Worm (Caenorhabditis elegans) whole organism, L1 larva: ENCODE measurements around the gene marc-2.

Source experiments
- C34B4.2 ChIP-seq: sonication (generic microtip); optimal IDR thresholded peaks from 2 replicates; lab custom pipeline; 2017; ENCODE audit warnings: mild to moderate bottlenecking, missing genetic modification characterization, missing compliant biosample characterization
- F16B12.6 ChIP-seq: fragments of 150-350 bp; optimal IDR thresholded peaks from 2 replicates; lab custom pipeline; 2014; ENCODE audit warnings: missing biosample characterization, missing genetic modification characterization
- Y116A8C.19 ChIP-seq: sonication (generic microtip); optimal IDR thresholded peaks from 2 replicates; lab custom pipeline; 2016; ENCODE audit warnings: missing compliant biosample characterization, missing genetic modification characterization, borderline replicate concordance
- alr-1 ChIP-seq: fragments of 200-800 bp; sonication (Bioruptor generic); optimal IDR thresholded peaks from 2 replicates; lab custom pipeline; 2018; ENCODE audit warnings: borderline replicate concordance, mild to moderate bottlenecking, missing genetic modification characterization, missing compliant biosample characterization
- aly-2 ChIP-seq: fragments of 150-350 bp; optimal IDR thresholded peaks from 2 replicates; lab custom pipeline; 2014; ENCODE audit warnings: missing biosample characterization, missing genetic modification characterization
- ama-1 ChIP-seq: fragments of 150-350 bp; optimal IDR thresholded peaks from 2 replicates; lab custom pipeline; 2014
- blmp-1 ChIP-seq: fragments of 150-350 bp; optimal IDR thresholded peaks from 2 replicates; lab custom pipeline; 2014; ENCODE audit warnings: missing biosample characterization, missing genetic modification characterization
- ceh-88 ChIP-seq: fragments of 200-800 bp; sonication (Bioruptor generic); IDR thresholded peaks from 2 replicates; pipeline ENCODE4 v1.3.6; 2022; ENCODE audit warnings: missing genetic modification characterization, missing compliant biosample characterization
- dsc-1 ChIP-seq: sonication (generic microtip); optimal IDR thresholded peaks from 2 replicates; lab custom pipeline; 2016; ENCODE audit warnings: mild to moderate bottlenecking, missing genetic modification characterization, missing compliant biosample characterization
- efl-1 ChIP-seq, 4 experiments: fragments of 150-350 bp; optimal IDR thresholded peaks in 3 of 4; peaks in 1 of 4; 1 replicate in 1 of 4; 2 replicates in 3 of 4; lab custom pipeline; 2014; ENCODE audit warnings: missing biosample characterization in 2 of 4, missing genetic modification characterization in 2 of 4, missing genetic modification reagents in 2 of 4
- elt-2 ChIP-seq: sonication (generic microtip); optimal IDR thresholded peaks from 2 replicates; lab custom pipeline; 2016; ENCODE audit warnings: missing genetic modification characterization, mild to moderate bottlenecking, inconsistent platforms, missing compliant biosample characterization, missing genetic modification reagents
- elt-3 ChIP-seq, 6 experiments: fragments of 150-350 bp in 1 of 6; sonication (generic microtip); optimal IDR thresholded peaks; 2 replicates each; lab custom pipeline; 2017 to 2018; ENCODE audit warnings: missing biosample characterization in 6 of 6, missing genetic modification characterization in 6 of 6, inconsistent platforms in 1 of 6
- ets-5 ChIP-seq: fragments of 200-800 bp; sonication (Bioruptor generic); IDR thresholded peaks from 2 replicates; pipeline ENCODE4 v1.3.6; 2022; ENCODE audit warnings: missing genetic modification characterization, missing compliant biosample characterization
- fkh-4 ChIP-seq: sonication (generic microtip); optimal IDR thresholded peaks from 2 replicates; lab custom pipeline; 2016; ENCODE audit warnings: missing compliant biosample characterization, missing genetic modification characterization, borderline replicate concordance
- fkh-8 ChIP-seq: sonication (generic microtip); optimal IDR thresholded peaks from 2 replicates; lab custom pipeline; 2016; ENCODE audit warnings: mild to moderate bottlenecking, missing genetic modification characterization, missing compliant biosample characterization
- fos-1 ChIP-seq: fragments of 150-350 bp; optimal IDR thresholded peaks from 2 replicates; lab custom pipeline; 2014; ENCODE audit warnings: missing biosample characterization, missing genetic modification characterization
- grh-1 ChIP-seq: fragments of 200-800 bp; sonication (Bioruptor generic); IDR thresholded peaks from 2 replicates; pipeline ENCODE4 v1.3.6; 2022; ENCODE audit warnings: missing genetic modification reagents, missing genetic modification characterization, missing compliant biosample characterization
- irx-1 ChIP-seq: sonication (generic microtip); optimal IDR thresholded peaks from 2 replicates; lab custom pipeline; 2016; ENCODE audit warnings: missing genetic modification characterization, missing compliant biosample characterization
- lin-14 ChIP-seq: fragments of 200-800 bp; sonication (Bioruptor generic); optimal IDR thresholded peaks from 2 replicates; lab custom pipeline; 2018; ENCODE audit warnings: mild to moderate bottlenecking, missing genetic modification characterization, moderate library complexity, missing compliant biosample characterization
- lin-35 ChIP-seq, 2 experiments: fragments of 150-350 bp; optimal IDR thresholded peaks; 2 replicates each; lab custom pipeline; 2014; ENCODE audit warnings: missing biosample characterization in 2 of 2, missing genetic modification characterization in 2 of 2, missing genetic modification reagents in 2 of 2
- lin-39 ChIP-seq: fragments of 150-350 bp; optimal IDR thresholded peaks from 2 replicates; lab custom pipeline; 2014; ENCODE audit warnings: missing biosample characterization, missing genetic modification reagents, missing genetic modification characterization
- lir-3 ChIP-seq: sonication (generic microtip); optimal IDR thresholded peaks from 2 replicates; lab custom pipeline; 2016; ENCODE audit warnings: mild to moderate bottlenecking, missing genetic modification characterization, moderate library complexity, missing compliant biosample characterization; ENCODE audit not compliant: poor library complexity
- lsy-2 ChIP-seq, 2 experiments: fragments of 150-350 bp; optimal IDR thresholded peaks; 2 replicates each; lab custom pipeline; 2014; ENCODE audit warnings: missing biosample characterization in 2 of 2, missing genetic modification characterization in 2 of 2
- mdl-1 ChIP-seq, 2 experiments: fragments of 150-350 bp; optimal IDR thresholded peaks; 2 replicates each; lab custom pipeline; 2014 to 2017; ENCODE audit warnings: missing biosample characterization in 2 of 2, missing genetic modification characterization in 2 of 2, inconsistent platforms in 1 of 2
- mef-2 ChIP-seq: fragments of 150-350 bp; optimal IDR thresholded peaks from 2 replicates; lab custom pipeline; 2014; ENCODE audit warnings: missing biosample characterization, missing genetic modification characterization
- nhr-11 ChIP-seq: fragments of 150-350 bp; optimal IDR thresholded peaks from 2 replicates; lab custom pipeline; 2014; ENCODE audit warnings: missing biosample characterization, missing genetic modification characterization
- nhr-12 ChIP-seq: sonication (generic microtip); optimal IDR thresholded peaks from 2 replicates; lab custom pipeline; 2017; ENCODE audit warnings: missing biosample characterization, missing genetic modification characterization
- nhr-19 ChIP-seq: fragments of 200-800 bp; sonication (Bioruptor generic); conservative IDR thresholded peaks from 2 replicates; pipeline ENCODE4 v1.3.6; 2022; ENCODE audit warnings: missing genetic modification characterization, missing compliant biosample characterization
- nhr-20 ChIP-seq: sonication (generic microtip); optimal IDR thresholded peaks from 2 replicates; lab custom pipeline; 2016; ENCODE audit warnings: mild to moderate bottlenecking, missing genetic modification characterization, missing compliant biosample characterization
- nhr-237 ChIP-seq: fragments of 150-350 bp; optimal IDR thresholded peaks from 2 replicates; lab custom pipeline; 2014; ENCODE audit warnings: missing biosample characterization, missing genetic modification characterization
- nhr-28 ChIP-seq: fragments of 150-350 bp; optimal IDR thresholded peaks from 2 replicates; lab custom pipeline; 2014; ENCODE audit warnings: missing biosample characterization, missing genetic modification characterization
- nhr-71 ChIP-seq: sonication (generic microtip); optimal IDR thresholded peaks from 2 replicates; lab custom pipeline; 2016; ENCODE audit warnings: mild to moderate bottlenecking, missing genetic modification characterization, moderate library complexity, missing compliant biosample characterization
- nhr-77 ChIP-seq: fragments of 150-350 bp; optimal IDR thresholded peaks from 2 replicates; lab custom pipeline; 2014; ENCODE audit warnings: missing biosample characterization, missing genetic modification characterization
- nhr-84 ChIP-seq: sonication (generic microtip); optimal IDR thresholded peaks from 2 replicates; lab custom pipeline; 2017; ENCODE audit warnings: missing biosample characterization, missing genetic modification characterization
- nhr-85 ChIP-seq: sonication (generic microtip); peaks from one replicate; lab custom pipeline; 2016; ENCODE audit warnings: missing genetic modification characterization, inconsistent platforms, missing compliant biosample characterization
- nhr-90 ChIP-seq: sonication (generic microtip); optimal IDR thresholded peaks from 2 replicates; lab custom pipeline; 2016; ENCODE audit warnings: mild to moderate bottlenecking, missing genetic modification characterization, missing compliant biosample characterization; ENCODE audit not compliant: poor library complexity
- pax-3 ChIP-seq: fragments of 200-800 bp; sonication (Bioruptor generic); optimal IDR thresholded peaks from 2 replicates; lab custom pipeline; 2018; ENCODE audit warnings: mild to moderate bottlenecking, missing genetic modification characterization, moderate library complexity, missing compliant biosample characterization
- rnt-1 ChIP-seq: sonication (generic microtip); optimal IDR thresholded peaks from 2 replicates; lab custom pipeline; 2016; ENCODE audit warnings: mild to moderate bottlenecking, missing genetic modification characterization, moderate library complexity, missing compliant biosample characterization
- snpc-4 ChIP-seq: fragments of 150-350 bp; optimal IDR thresholded peaks from 2 replicates; lab custom pipeline; 2014; ENCODE audit warnings: missing biosample characterization, missing genetic modification characterization
- sox-4 ChIP-seq: sonication (generic microtip); optimal IDR thresholded peaks from 2 replicates; lab custom pipeline; 2016; ENCODE audit warnings: missing genetic modification characterization, missing compliant biosample characterization
- unc-98 ChIP-seq: fragments of 200-800 bp; sonication (Bioruptor generic); IDR thresholded peaks from 2 replicates; pipeline ENCODE4 v1.3.6; 2022; ENCODE audit warnings: missing genetic modification characterization, missing compliant biosample characterization
- vab-15 ChIP-seq: sonication (generic microtip); optimal IDR thresholded peaks from 2 replicates; lab custom pipeline; 2017; ENCODE audit warnings: missing genotype, mild to moderate bottlenecking, missing genetic modification characterization, missing compliant biosample characterization
- zag-1 ChIP-seq: fragments of 150-350 bp; optimal IDR thresholded peaks from 2 replicates; lab custom pipeline; 2014; ENCODE audit warnings: missing biosample characterization, missing genetic modification characterization
- zip-4 ChIP-seq: fragments of 200-800 bp; sonication (Bioruptor generic); optimal IDR thresholded peaks from 2 replicates; lab custom pipeline; 2018; ENCODE audit warnings: mild to moderate bottlenecking, missing genetic modification characterization, moderate library complexity, missing compliant biosample characterization

marc-2 gene

ce11 chrII:10684954-10685353 lies 24.2 kb upstream of the marc-2 start:
- no peak for TF ChIP-seq nhr-19 (GFP tag; lab: Robert Waterston, UW)
- TF ChIP-seq elt-3 (tag; optimal IDR thresholded peaks at IDR 0.05; lab: Kevin White, UChicago) = no peak
- TF ChIP-seq grh-1 (GFP tag; lab: Robert Waterston, UW) = no peak
- TF ChIP-seq efl-1 (optimal IDR thresholded peaks at IDR 0.05; lab: Kevin White, UChicago) = no peak
- TF ChIP-seq efl-1 (GFP tag; optimal IDR thresholded peaks at IDR 0.05 in 1 of 2; lab: Kevin White, UChicago) = peak in 1 of 2 experiments; percentile 9
- no peak for TF ChIP-seq snpc-4
- TF ChIP-seq nhr-12 (tag; lab: Kevin White, UChicago) = no peak
- TF ChIP-seq pax-3 (tag; lab: Kevin White, UChicago) = no peak

- no peak for TF ChIP-seq aly-2
- TF ChIP-seq ets-5 (GFP tag; lab: Robert Waterston, UW) = no peak
- TF ChIP-seq unc-98 (GFP tag; lab: Robert Waterston, UW) = no peak
- no peak for TF ChIP-seq lin-14 (GFP tag; lab: Kevin White, UChicago)
- no peak for TF ChIP-seq lin-39 (tag; lab: Kevin White, UChicago)
- no peak for TF ChIP-seq ama-1
- TF ChIP-seq, all 84 proteins: peak for 0
Measured at ce11 chrII:10680614-10681013, 19.8 kb upstream of the marc-2 start.

- TF ChIP-seq fkh-4 (tag; lab: Kevin White, UChicago) = peak; percentile 62
- TF ChIP-seq zag-1 (tag; lab: Kevin White, UChicago) = no peak
- peak; percentile 93 for TF ChIP-seq dsc-1 (tag; lab: Kevin White, UChicago)
Measured at ce11 chrII:10680130-10680529, 19.3 kb upstream of the marc-2 start.

ce11 chrII:10675302-10675701 lies 14.5 kb upstream of the marc-2 start, which contains the start of gene ptb-1:
Gene ptb-1, plus strand, starts transcription at chrII:10675602.
- TF ChIP-seq nhr-20 (no peak), fkh-8 (tag; lab: Kevin White, UChicago) (no peak), ceh-88 (GFP tag; lab: Robert Waterston, UW) (no peak), lin-14 (GFP tag; lab: Kevin White, UChicago) (no peak), efl-1 (optimal IDR thresholded peaks at IDR 0.05; lab: Kevin White, UChicago) (no peak), efl-1 (GFP tag; optimal IDR thresholded peaks at IDR 0.05 in 1 of 2; lab: Kevin White, UChicago) (no peak), nhr-28 (tag; lab: Kevin White, UChicago) (no peak), elt-2 (tag; lab: Kevin White, UChicago) (no peak), Y116A8C.19 (no peak), lir-3 (tag; lab: Kevin White, UChicago) (no peak), pax-3 (tag; lab: Kevin White, UChicago) (no peak), nhr-19 (GFP tag; lab: Robert Waterston, UW) (no peak), mef-2 (no peak), nhr-11 (tag; lab: Kevin White, UChicago) (no peak), vab-15 (tag; lab: Kevin White, UChicago) (no peak), zip-4 (GFP tag; lab: Kevin White, UChicago) (no peak), fos-1 (tag; lab: Kevin White, UChicago) (no peak), alr-1 (tag; lab: Kevin White, UChicago) (no peak), mdl-1 (tag; optimal IDR thresholded peaks at IDR 0.05; lab: Kevin White, UChicago) (no peak), nhr-237 (tag; lab: Kevin White, UChicago) (no peak)
- TF ChIP-seq, all 84 proteins: peak for 0

- no peak for TF ChIP-seq nhr-85 (tag; lab: Kevin White, UChicago)
- TF ChIP-seq nhr-90 = no peak
- no peak for TF ChIP-seq snpc-4
- TF ChIP-seq F16B12.6 = no peak
- TF ChIP-seq nhr-84 (tag; lab: Kevin White, UChicago) = no peak
- no peak for TF ChIP-seq lin-35 (GFP tag; optimal IDR thresholded peaks at IDR 0.05; lab: Kevin White, UChicago)
- no peak for TF ChIP-seq nhr-77
- TF ChIP-seq lsy-2 (tag; optimal IDR thresholded peaks at IDR 0.05; lab: Kevin White, UChicago) = no peak
- TF ChIP-seq blmp-1 (tag; lab: Kevin White, UChicago) = no peak
- TF ChIP-seq sox-4 (tag; lab: Kevin White, UChicago) = no peak
- TF ChIP-seq dsc-1 (tag; lab: Kevin White, UChicago) = no peak
- no peak for TF ChIP-seq irx-1 (tag; lab: Kevin White, UChicago)
- no peak for TF ChIP-seq fkh-8 (tag; lab: Kevin White, UChicago)
- no peak for TF ChIP-seq nhr-71
- no peak for TF ChIP-seq C34B4.2 (tag; lab: Kevin White, UChicago)
- no peak for TF ChIP-seq nhr-12 (tag; lab: Kevin White, UChicago)
- TF ChIP-seq rnt-1 (tag; lab: Kevin White, UChicago) = no peak
- TF ChIP-seq grh-1 (GFP tag; lab: Robert Waterston, UW) = no peak
- no peak for TF ChIP-seq nhr-19 (GFP tag; lab: Robert Waterston, UW)
- no peak for TF ChIP-seq efl-1 (optimal IDR thresholded peaks at IDR 0.05; lab: Kevin White, UChicago)
- no peak for TF ChIP-seq efl-1 (GFP tag; optimal IDR thresholded peaks at IDR 0.05 in 1 of 2; lab: Kevin White, UChicago)
- TF ChIP-seq, all 84 proteins: peak for 0
Measured at ce11 chrII:10665031-10665430, 4.2 kb upstream of the marc-2 start, which contains the start of gene D2089.3. Gene D2089.3, minus strand, starts transcription at chrII:10665131.
